Worm (Caenorhabditis elegans): Measurements from ENCODE around the gene toe-2.

DNA sequence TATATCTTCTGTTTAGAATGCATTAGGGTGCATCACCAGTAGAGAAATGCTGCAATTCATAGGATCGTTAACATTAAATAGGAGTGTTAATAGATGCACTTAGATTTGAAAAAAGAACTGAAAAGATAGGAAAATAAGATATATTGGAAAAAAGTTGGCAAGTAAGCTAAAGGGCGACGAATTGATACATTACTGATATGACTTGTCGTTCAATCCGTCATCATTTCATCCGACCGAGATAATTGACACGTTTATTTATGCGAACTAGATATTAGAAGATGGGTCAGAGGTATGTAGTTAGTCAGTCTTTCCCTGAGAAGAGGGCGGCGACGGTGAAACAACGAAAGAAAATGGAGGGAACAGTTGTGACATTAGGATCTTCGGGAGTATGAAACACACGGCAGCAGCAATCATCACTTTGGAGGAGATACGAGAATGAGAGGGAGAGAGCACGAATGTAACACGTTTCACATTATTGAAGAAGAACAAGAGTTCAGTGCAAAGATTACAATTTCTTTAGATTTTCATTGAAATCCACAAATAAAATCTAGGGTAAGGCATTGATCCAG, 23.7 kb upstream of the toe-2 start, which contains the start of gene lron-15:
- TF ChIP-seq ama-1 (optimal IDR thresholded peaks at IDR 0.05) (no peak), hnd-1 (tag; optimal IDR thresholded peaks at IDR 0.05) (no peak)

Measured in whole organism, early embryonic.